Worm (Caenorhabditis elegans) whole organism, L1 larva: ENCODE measurements around the gene B0035.21.

Experiments used
- C16A3.4 ChIP-seq: fragments of 150-350 bp; optimal IDR thresholded peaks from 2 replicates; lab custom pipeline; 2014; ENCODE audit warnings: missing biosample characterization, missing genetic modification characterization
- F16B12.6 ChIP-seq: fragments of 150-350 bp; optimal IDR thresholded peaks from 2 replicates; lab custom pipeline; 2014; ENCODE audit warnings: missing biosample characterization, missing genetic modification characterization
- blmp-1 ChIP-seq: fragments of 150-350 bp; optimal IDR thresholded peaks from 2 replicates; lab custom pipeline; 2014; ENCODE audit warnings: missing biosample characterization, missing genetic modification characterization
- ceh-90 ChIP-seq: sonication (generic microtip); optimal IDR thresholded peaks from 2 replicates; lab custom pipeline; 2016; ENCODE audit warnings: missing genetic modification characterization, missing compliant biosample characterization
- dpl-1 ChIP-seq, 3 experiments: fragments of 150-350 bp in 2 of 3; sonication (generic microtip) in 1 of 3; optimal IDR thresholded peaks; 2 replicates each; lab custom pipeline; 2014 to 2017; ENCODE audit warnings: missing biosample characterization in 3 of 3, missing genetic modification characterization in 3 of 3, missing genetic modification reagents in 3 of 3
- efl-1 ChIP-seq, 4 experiments: fragments of 150-350 bp; optimal IDR thresholded peaks in 3 of 4; peaks in 1 of 4; 1 replicate in 1 of 4; 2 replicates in 3 of 4; lab custom pipeline; 2014; ENCODE audit warnings: missing biosample characterization in 2 of 4, missing genetic modification characterization in 2 of 4, missing genetic modification reagents in 2 of 4
- efl-3 ChIP-seq: fragments of 200-800 bp; sonication (Bioruptor generic); optimal IDR thresholded peaks from 2 replicates; lab custom pipeline; 2018; ENCODE audit warnings: mild to moderate bottlenecking, missing genetic modification characterization, missing compliant biosample characterization
- fkh-8 ChIP-seq: sonication (generic microtip); optimal IDR thresholded peaks from 2 replicates; lab custom pipeline; 2016; ENCODE audit warnings: mild to moderate bottlenecking, missing genetic modification characterization, missing compliant biosample characterization
- hpl-2 ChIP-seq: fragments of 150-350 bp; optimal IDR thresholded peaks from 2 replicates; lab custom pipeline; 2014; ENCODE audit warnings: missing biosample characterization, missing genetic modification reagents, missing genetic modification characterization
- isw-1 ChIP-seq: fragments of 200-800 bp; sonication (Bioruptor generic); IDR thresholded peaks from 2 replicates; pipeline ENCODE4 v1.3.6; 2022; ENCODE audit warnings: missing genetic modification characterization, missing compliant biosample characterization
- jun-1 ChIP-seq: fragments of 150-350 bp; optimal IDR thresholded peaks from 2 replicates; lab custom pipeline; 2014; ENCODE audit warnings: missing biosample characterization, missing genetic modification reagents, missing genetic modification characterization
- lin-15B ChIP-seq: fragments of 150-350 bp; sonication (generic microtip); optimal IDR thresholded peaks from 3 replicates; lab custom pipeline; 2014; ENCODE audit warnings: missing biosample characterization, missing genetic modification characterization
- lin-35 ChIP-seq, 2 experiments: fragments of 150-350 bp; optimal IDR thresholded peaks; 2 replicates each; lab custom pipeline; 2014; ENCODE audit warnings: missing biosample characterization in 2 of 2, missing genetic modification characterization in 2 of 2, missing genetic modification reagents in 2 of 2
- lir-3 ChIP-seq: sonication (generic microtip); optimal IDR thresholded peaks from 2 replicates; lab custom pipeline; 2016; ENCODE audit warnings: mild to moderate bottlenecking, missing genetic modification characterization, moderate library complexity, missing compliant biosample characterization; ENCODE audit not compliant: poor library complexity
- mef-2 ChIP-seq: fragments of 150-350 bp; optimal IDR thresholded peaks from 2 replicates; lab custom pipeline; 2014; ENCODE audit warnings: missing biosample characterization, missing genetic modification characterization
- mep-1 ChIP-seq: fragments of 150-350 bp; optimal IDR thresholded peaks from 2 replicates; lab custom pipeline; 2014; ENCODE audit warnings: missing biosample characterization, missing genetic modification characterization
- nhr-71 ChIP-seq: sonication (generic microtip); optimal IDR thresholded peaks from 2 replicates; lab custom pipeline; 2016; ENCODE audit warnings: mild to moderate bottlenecking, missing genetic modification characterization, moderate library complexity, missing compliant biosample characterization
- pag-3 ChIP-seq: sonication (generic microtip); optimal IDR thresholded peaks from 2 replicates; lab custom pipeline; 2017; ENCODE audit warnings: missing genetic modification characterization, mild to moderate bottlenecking, missing compliant biosample characterization, antibody characterized with exemption, borderline replicate concordance; ENCODE audit not compliant: insufficient read depth
- pqm-1 ChIP-seq: sonication (generic microtip); optimal IDR thresholded peaks from 3 replicates; lab custom pipeline; 2017; ENCODE audit warnings: missing biosample characterization, missing genetic modification characterization
- rnt-1 ChIP-seq: sonication (generic microtip); optimal IDR thresholded peaks from 2 replicates; lab custom pipeline; 2016; ENCODE audit warnings: mild to moderate bottlenecking, missing genetic modification characterization, moderate library complexity, missing compliant biosample characterization
- skn-1 ChIP-seq: fragments of 150-350 bp; optimal IDR thresholded peaks from 2 replicates; lab custom pipeline; 2014; ENCODE audit warnings: missing biosample characterization, missing genetic modification characterization
- snpc-4 ChIP-seq: fragments of 150-350 bp; optimal IDR thresholded peaks from 2 replicates; lab custom pipeline; 2014; ENCODE audit warnings: missing biosample characterization, missing genetic modification characterization
- sox-4 ChIP-seq: sonication (generic microtip); optimal IDR thresholded peaks from 2 replicates; lab custom pipeline; 2016; ENCODE audit warnings: missing genetic modification characterization, missing compliant biosample characterization
- sup-37 ChIP-seq: fragments of 200-800 bp; sonication (Bioruptor generic); optimal IDR thresholded peaks from 2 replicates; lab custom pipeline; 2018; ENCODE audit warnings: mild to moderate bottlenecking, missing genetic modification characterization, missing compliant biosample characterization
- unc-130 ChIP-seq: fragments of 150-350 bp; optimal IDR thresholded peaks from 2 replicates; lab custom pipeline; 2017; ENCODE audit warnings: missing biosample characterization, missing genetic modification characterization, inconsistent platforms
- unc-30 ChIP-seq: sonication (generic microtip); optimal IDR thresholded peaks from 2 replicates; lab custom pipeline; 2017; ENCODE audit warnings: missing biosample characterization, missing genetic modification characterization
- unc-86 ChIP-seq: sonication (generic microtip); optimal IDR thresholded peaks from 2 replicates; lab custom pipeline; 2016; ENCODE audit warnings: missing genetic modification characterization, missing compliant biosample characterization
- xbp-1 ChIP-seq: sonication (generic microtip); optimal IDR thresholded peaks from 2 replicates; lab custom pipeline; 2016; ENCODE audit warnings: missing genetic modification characterization, missing compliant biosample characterization

B0035.21 gene

DNA sequence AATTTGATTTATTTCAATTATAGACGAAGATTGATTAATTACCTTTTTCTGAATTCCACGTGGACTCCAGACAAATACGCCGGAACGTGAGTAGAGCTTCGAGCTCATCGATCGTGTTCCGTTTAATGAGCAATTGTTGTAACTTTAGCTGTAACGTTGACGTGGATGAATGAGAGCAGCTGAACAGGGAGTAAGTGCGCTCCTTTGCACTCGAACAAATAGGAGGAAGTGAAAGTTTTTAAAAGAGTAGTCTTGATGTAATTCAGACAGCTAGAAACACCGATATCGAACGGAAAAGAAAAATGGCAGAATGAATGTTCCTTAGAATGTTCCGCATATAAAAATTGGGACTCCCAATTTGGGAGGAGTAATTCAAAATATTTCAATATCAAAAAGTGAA is 44.6 kb downstream of the B0035.21 start, which contains the start of gene sec-31:
Gene sec-31 (minus strand): TSS at position 148 of the 400 bp plus-strand sequence.
- TF ChIP-seq unc-130 (tag; lab: Kevin White, UChicago) = no peak
- peak; percentile 28 to 74 (median 66) for TF ChIP-seq dpl-1 (GFP tag; optimal IDR thresholded peaks at IDR 0.05; lab: Kevin White, UChicago)
- no peak for TF ChIP-seq sox-4 (tag; lab: Kevin White, UChicago)
- no peak for TF ChIP-seq nhr-71 (tag; lab: Kevin White, UChicago)
- TF ChIP-seq xbp-1 (tag; lab: Kevin White, UChicago) = peak; percentile 26
- no peak for TF ChIP-seq lir-3
- TF ChIP-seq pag-3 = no peak
- TF ChIP-seq pqm-1 (tag; lab: Kevin White, UChicago) = no peak
- TF ChIP-seq snpc-4 (tag; lab: Kevin White, UChicago) = no peak
- TF ChIP-seq efl-1 (optimal IDR thresholded peaks at IDR 0.05; lab: Kevin White, UChicago) = peak; percentile 33 to 71
- peak; percentile 74 to 98 for TF ChIP-seq efl-1 (GFP tag; optimal IDR thresholded peaks at IDR 0.05 in 1 of 2; lab: Kevin White, UChicago)
- TF ChIP-seq mep-1 = no peak
- no peak for TF ChIP-seq jun-1 (tag; lab: Kevin White, UChicago)
- peak; percentile 28 for TF ChIP-seq rnt-1 (tag; lab: Kevin White, UChicago)
- TF ChIP-seq F16B12.6 (tag; lab: Kevin White, UChicago) = no peak
- no peak for TF ChIP-seq unc-86
- TF ChIP-seq C16A3.4 = peak; percentile 21
- no peak for TF ChIP-seq hpl-2
- TF ChIP-seq ceh-90 (tag; lab: Kevin White, UChicago) = no peak
- no peak for TF ChIP-seq efl-3 (GFP tag; lab: Kevin White, UChicago)
- TF ChIP-seq lin-35 (GFP tag; optimal IDR thresholded peaks at IDR 0.05; lab: Kevin White, UChicago) = peak; percentile 49 to 85
- no peak for TF ChIP-seq isw-1 (GFP tag; lab: Robert Waterston, UW)
- peak; percentile 25 for TF ChIP-seq skn-1 (tag; lab: Kevin White, UChicago)
- peak; percentile 97 for TF ChIP-seq blmp-1 (tag; lab: Kevin White, UChicago)

- TF ChIP-seq lin-15B (no peak), skn-1 (tag; lab: Kevin White, UChicago) (no peak), sup-37 (GFP tag; lab: Kevin White, UChicago) (no peak), fkh-8 (tag; lab: Kevin White, UChicago) (no peak), mef-2 (no peak)
- TF ChIP-seq, all 84 proteins: peak for 0
Observed at ce11 chrIV:11372366-11372997, 45.4 kb downstream of the B0035.21 start, which contains the start of gene cbd-1. Gene cbd-1, plus strand, starts transcription at chrIV:11372991.

- no peak for TF ChIP-seq unc-30 (tag; lab: Kevin White, UChicago)
- TF ChIP-seq, all 84 proteins: peak for 0
Observed at ce11 chrIV:11375713-11376112, 48.7 kb downstream of the B0035.21 start.
